Worm (Caenorhabditis elegans): Measurements from ENCODE around the gene nstp-6.

Gene nstp-6

ce11 chrIV:3509477-3510063 lies 37.8 kb downstream of the nstp-6 start, which contains the start of gene ced-10:
Gene ced-10, minus strand, starts transcription at chrIV:3509527.
- no peak for TF ChIP-seq unc-62 (GFP tag; optimal IDR thresholded peaks at IDR 0.05)

ce11 chrIV:3505940-3506339 lies 41.5 kb downstream of the nstp-6 start:
- no peak for TF ChIP-seq unc-62 (GFP tag; optimal IDR thresholded peaks at IDR 0.05)

- TF ChIP-seq unc-62 (GFP tag; optimal IDR thresholded peaks at IDR 0.05) = no peak
Observed at ce11 chrIV:3504144-3504543, 43.3 kb downstream of the nstp-6 start, which contains the start of gene srz-83. Gene srz-83, plus strand, starts transcription at chrIV:3504444.

ce11 chrIV:3501981-3502736 lies 45.2 kb downstream of the nstp-6 start:
- no peak for TF ChIP-seq unc-62 (GFP tag; optimal IDR thresholded peaks at IDR 0.05)

ce11 chrIV:3497909-3498308 lies 49.5 kb downstream of the nstp-6 start, which contains the start of gene ceh-53:
Gene ceh-53, plus strand, starts transcription at chrIV:3498209.
- no peak for TF ChIP-seq unc-62 (GFP tag; optimal IDR thresholded peaks at IDR 0.05)

ce11 chrIV:3496358-3496757 lies 51.0 kb downstream of the nstp-6 start, which contains the start of gene C09G12.17:
Gene C09G12.17, minus strand, starts transcription at chrIV:3496458.
- TF ChIP-seq unc-62 (GFP tag; optimal IDR thresholded peaks at IDR 0.05) = no peak

Measured in whole organism, dauer.